Worm (Caenorhabditis elegans) whole organism, L3 larva: ENCODE measurements around the gene K08E5.1.

Experiments used
- R02D3.7 ChIP-seq: fragments of 150-350 bp; optimal IDR thresholded peaks from 2 replicates; lab custom pipeline; 2014; ENCODE audit warnings: missing biosample characterization, missing genetic modification characterization
- aly-2 ChIP-seq: fragments of 150-350 bp; optimal IDR thresholded peaks from 2 replicates; lab custom pipeline; 2014; ENCODE audit warnings: missing biosample characterization, missing genetic modification characterization
- ama-1 ChIP-seq: fragments of 150-350 bp; optimal IDR thresholded peaks from 2 replicates; lab custom pipeline; 2018
- ceh-16 ChIP-seq: sonication (generic microtip); optimal IDR thresholded peaks from 2 replicates; lab custom pipeline; 2017; ENCODE audit warnings: missing biosample characterization, missing genetic modification characterization
- ceh-28 ChIP-seq: fragments of 150-350 bp; optimal IDR thresholded peaks from 2 replicates; lab custom pipeline; 2014; ENCODE audit warnings: missing biosample characterization, missing genetic modification reagents, missing genetic modification characterization
- ceh-82 ChIP-seq: fragments of 150-350 bp; optimal IDR thresholded peaks from 2 replicates; lab custom pipeline; 2014; ENCODE audit warnings: missing biosample characterization, missing genetic modification characterization
- ceh-9 ChIP-seq: sonication (generic microtip); optimal IDR thresholded peaks from 2 replicates; lab custom pipeline; 2018; ENCODE audit warnings: missing biosample characterization, missing genetic modification characterization
- daf-12 ChIP-seq: fragments of 150-350 bp; optimal IDR thresholded peaks from 2 replicates; lab custom pipeline; 2014; ENCODE audit warnings: missing biosample characterization, missing genetic modification reagents, missing genetic modification characterization
- egl-27 ChIP-seq: sonication (generic microtip); optimal IDR thresholded peaks from 4 replicates; lab custom pipeline; 2017; ENCODE audit warnings: missing biosample characterization, missing genetic modification reagents, missing genetic modification characterization
- egl-5 ChIP-seq: fragments of 150-350 bp; optimal IDR thresholded peaks from 2 replicates; lab custom pipeline; 2017; ENCODE audit warnings: missing biosample characterization, missing genetic modification reagents, missing genetic modification characterization, inconsistent platforms
- elt-2 ChIP-seq: sonication (generic microtip); optimal IDR thresholded peaks from 2 replicates; lab custom pipeline; 2016; ENCODE audit warnings: missing genetic modification reagents, mild to moderate bottlenecking, missing genetic modification characterization, missing compliant biosample characterization
- eor-1 ChIP-seq, 2 experiments: fragments of 150-350 bp; optimal IDR thresholded peaks; 2 replicates each; lab custom pipeline; 2014 to 2018; ENCODE audit warnings: missing biosample characterization in 2 of 2, missing genetic modification characterization in 2 of 2
- fkh-2 ChIP-seq: fragments of 150-350 bp; optimal IDR thresholded peaks from 2 replicates; lab custom pipeline; 2014; ENCODE audit warnings: missing biosample characterization, missing genetic modification reagents, missing genetic modification characterization
- fos-1 ChIP-seq: fragments of 150-350 bp; optimal IDR thresholded peaks from 2 replicates; lab custom pipeline; 2014; ENCODE audit warnings: missing biosample characterization, missing genetic modification characterization
- hmg-11 ChIP-seq: sonication (generic microtip); optimal IDR thresholded peaks from 2 replicates; lab custom pipeline; 2016; ENCODE audit warnings: missing genetic modification characterization, missing compliant biosample characterization
- jun-1 ChIP-seq: fragments of 150-350 bp; optimal IDR thresholded peaks from 2 replicates; lab custom pipeline; 2014; ENCODE audit warnings: missing biosample characterization, missing genetic modification reagents, missing genetic modification characterization
- lin-15B ChIP-seq: fragments of 150-350 bp; optimal IDR thresholded peaks from 2 replicates; lab custom pipeline; 2014; ENCODE audit warnings: missing biosample characterization, missing genetic modification characterization
- lin-39 ChIP-seq: fragments of 150-350 bp; optimal IDR thresholded peaks from 2 replicates; lab custom pipeline; 2018; ENCODE audit warnings: missing biosample characterization, missing genetic modification reagents, missing genetic modification characterization
- mdl-1 ChIP-seq: fragments of 150-350 bp; optimal IDR thresholded peaks from 2 replicates; lab custom pipeline; 2014; ENCODE audit warnings: missing biosample characterization, missing genetic modification characterization
- mml-1 ChIP-seq: fragments of 150-350 bp; sonication (generic microtip); optimal IDR thresholded peaks from 3 replicates; lab custom pipeline; 2014; ENCODE audit warnings: missing biosample characterization, missing genetic modification characterization
- nfya-1 ChIP-seq: sonication (generic microtip); optimal IDR thresholded peaks from 2 replicates; lab custom pipeline; 2017; ENCODE audit warnings: missing genetic modification characterization, mild to moderate bottlenecking, missing compliant biosample characterization, antibody characterized with exemption, moderate library complexity; ENCODE audit not compliant: insufficient read depth
- nhr-11 ChIP-seq: fragments of 150-350 bp; optimal IDR thresholded peaks from 2 replicates; lab custom pipeline; 2014; ENCODE audit warnings: missing biosample characterization, missing genetic modification characterization
- nhr-23 ChIP-seq: fragments of 150-350 bp; optimal IDR thresholded peaks from 2 replicates; lab custom pipeline; 2014; ENCODE audit warnings: missing biosample characterization, missing genetic modification reagents, missing genetic modification characterization
- nhr-237 ChIP-seq: fragments of 150-350 bp; optimal IDR thresholded peaks from 2 replicates; lab custom pipeline; 2014; ENCODE audit warnings: missing biosample characterization, missing genetic modification characterization
- nhr-25 ChIP-seq: sonication (generic microtip); optimal IDR thresholded peaks from 2 replicates; lab custom pipeline; 2017; ENCODE audit warnings: missing biosample characterization, missing genetic modification characterization
- nhr-28 ChIP-seq: fragments of 150-350 bp; optimal IDR thresholded peaks from 2 replicates; lab custom pipeline; 2014; ENCODE audit warnings: missing biosample characterization, missing genetic modification characterization
- nhr-76 ChIP-seq: fragments of 150-350 bp; sonication (generic microtip); optimal IDR thresholded peaks from 5 replicates; lab custom pipeline; 2014; ENCODE audit warnings: missing biosample characterization, missing genetic modification characterization
- nhr-77 ChIP-seq: fragments of 150-350 bp; optimal IDR thresholded peaks from 2 replicates; lab custom pipeline; 2014; ENCODE audit warnings: missing biosample characterization, missing genetic modification characterization
- pha-4 ChIP-seq: fragments of 150-350 bp; optimal IDR thresholded peaks from 2 replicates; lab custom pipeline; 2014; ENCODE audit warnings: missing biosample characterization, missing genetic modification reagents, missing genetic modification characterization
- pqm-1 ChIP-seq: fragments of 150-350 bp; optimal IDR thresholded peaks from 2 replicates; lab custom pipeline; 2017; ENCODE audit warnings: missing biosample characterization, missing genetic modification characterization, inconsistent platforms
- sea-2 ChIP-seq: fragments of 150-350 bp; sonication (generic microtip); optimal IDR thresholded peaks from 4 replicates; lab custom pipeline; 2014; ENCODE audit warnings: missing biosample characterization, missing genetic modification reagents, missing genetic modification characterization
- skn-1 ChIP-seq: fragments of 150-350 bp; optimal IDR thresholded peaks from 2 replicates; lab custom pipeline; 2014; ENCODE audit warnings: missing biosample characterization, missing genetic modification characterization
- tbx-2 ChIP-seq: sonication (generic microtip); optimal IDR thresholded peaks from 2 replicates; lab custom pipeline; 2016; ENCODE audit warnings: mild to moderate bottlenecking, missing genetic modification characterization, missing compliant biosample characterization
- unc-62 ChIP-seq: fragments of 150-350 bp; sonication (generic microtip); optimal IDR thresholded peaks from 4 replicates; lab custom pipeline; 2014; ENCODE audit warnings: missing biosample characterization, missing genetic modification reagents, missing genetic modification characterization
- ztf-4 ChIP-seq: fragments of 150-350 bp; optimal IDR thresholded peaks from 2 replicates; lab custom pipeline; 2014; ENCODE audit warnings: missing biosample characterization, missing genetic modification characterization

K08E5.1 gene

DNA sequence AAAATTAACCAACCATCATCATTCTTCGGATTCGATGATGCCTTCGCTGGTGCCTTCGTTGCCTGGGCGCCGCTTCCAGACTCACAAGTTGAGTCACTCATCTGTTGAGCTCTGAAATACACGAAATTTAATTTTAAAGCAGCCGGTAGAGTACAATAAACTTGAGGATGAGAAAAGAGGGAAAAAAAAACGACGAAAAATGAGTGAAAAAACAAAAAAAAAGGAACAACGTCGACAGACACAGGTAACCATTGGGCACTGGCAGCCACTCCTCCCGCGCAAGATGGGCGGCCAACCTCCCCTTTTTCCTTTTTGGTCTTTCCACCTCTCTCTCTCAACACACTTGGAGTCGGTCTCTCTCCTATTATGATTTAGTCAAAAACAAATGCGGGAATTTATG lies at the start of gene K08E5.1:
TSS of gene K08E5.1 (minus strand) at position 101 of the 400 bp plus-strand sequence.
- TF ChIP-seq nhr-11 (tag; lab: Kevin White, UChicago) = no peak
- TF ChIP-seq tbx-2 (tag; lab: Kevin White, UChicago) = no peak
- no peak for TF ChIP-seq pha-4
- no peak for TF ChIP-seq ztf-4 (tag; lab: Kevin White, UChicago)
- no peak for TF ChIP-seq R02D3.7 (tag; lab: Kevin White, UChicago)
- no peak for TF ChIP-seq nhr-23 (tag; lab: Kevin White, UChicago)
- TF ChIP-seq skn-1 (tag; lab: Kevin White, UChicago) = no peak
- TF ChIP-seq nhr-28 (tag; lab: Kevin White, UChicago) = no peak
- TF ChIP-seq elt-2 (tag; lab: Kevin White, UChicago) = no peak
- TF ChIP-seq eor-1 (tag; optimal IDR thresholded peaks at IDR 0.05; lab: Kevin White, UChicago) = no peak
- TF ChIP-seq nhr-237 (tag; lab: Kevin White, UChicago) = no peak
- TF ChIP-seq fkh-2 (tag; lab: Kevin White, UChicago) = no peak
- no peak for TF ChIP-seq ceh-82

DNA sequence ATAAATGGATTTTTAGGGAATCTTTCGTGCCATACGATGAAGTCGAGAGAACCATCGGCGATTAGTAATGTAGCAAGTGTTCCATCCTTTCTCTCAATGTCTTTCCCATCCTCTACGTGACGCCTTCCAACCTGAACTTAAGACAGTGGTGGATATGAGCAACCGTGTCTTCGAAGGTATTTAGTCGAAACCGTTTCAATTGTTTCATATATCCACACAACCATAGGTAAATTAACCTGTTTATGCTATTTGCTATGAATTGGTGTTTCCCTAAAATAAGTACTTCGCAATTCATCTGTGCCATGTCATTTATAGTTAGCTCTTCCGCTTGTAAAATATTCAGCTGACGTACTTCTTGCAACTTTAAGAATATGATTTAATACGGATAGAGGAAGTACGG lies 49.3 kb upstream of the K08E5.1 start:
- TF ChIP-seq mdl-1 (tag; lab: Kevin White, UChicago) (no peak), skn-1 (tag; lab: Kevin White, UChicago) (no peak), nhr-11 (tag; lab: Kevin White, UChicago) (no peak), lin-15B (tag; lab: Kevin White, UChicago) (no peak), ceh-82 (no peak), daf-12 (tag; lab: Kevin White, UChicago) (no peak), egl-5 (tag; lab: Kevin White, UChicago) (no peak), ceh-16 (tag; lab: Kevin White, UChicago) (no peak), hmg-11 (tag; lab: Kevin White, UChicago) (no peak), pqm-1 (tag; lab: Kevin White, UChicago) (no peak), fkh-2 (tag; lab: Kevin White, UChicago) (no peak), tbx-2 (tag; lab: Kevin White, UChicago) (no peak), unc-62 (GFP tag; lab: Kevin White, UChicago) (no peak), ceh-9 (tag; lab: Kevin White, UChicago) (no peak), jun-1 (tag; lab: Kevin White, UChicago) (no peak), pha-4 (no peak)

DNA sequence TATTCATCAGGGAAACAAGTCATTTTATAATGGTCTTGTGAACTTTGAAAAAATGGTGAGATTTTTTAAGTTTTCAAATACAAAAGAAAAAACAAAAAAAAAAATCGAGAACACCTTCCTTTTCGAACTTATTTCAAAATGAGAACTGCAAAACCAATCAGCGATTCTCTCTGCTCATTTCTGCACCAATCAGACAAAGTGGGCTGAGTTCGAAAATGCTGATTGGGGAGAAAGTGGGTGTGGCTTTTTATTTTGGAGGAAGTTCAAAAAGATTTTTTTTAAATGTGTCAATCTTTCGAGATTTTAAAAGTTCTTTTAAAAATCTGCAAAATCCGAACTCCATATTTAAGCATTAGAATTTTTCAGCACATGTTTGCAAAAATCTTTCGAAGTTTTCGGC lies 48.0 kb upstream of the K08E5.1 start:
- TF ChIP-seq fos-1 (tag; lab: Kevin White, UChicago) (no peak), nfya-1 (tag; lab: Kevin White, UChicago) (peak; percentile 82)

DNA sequence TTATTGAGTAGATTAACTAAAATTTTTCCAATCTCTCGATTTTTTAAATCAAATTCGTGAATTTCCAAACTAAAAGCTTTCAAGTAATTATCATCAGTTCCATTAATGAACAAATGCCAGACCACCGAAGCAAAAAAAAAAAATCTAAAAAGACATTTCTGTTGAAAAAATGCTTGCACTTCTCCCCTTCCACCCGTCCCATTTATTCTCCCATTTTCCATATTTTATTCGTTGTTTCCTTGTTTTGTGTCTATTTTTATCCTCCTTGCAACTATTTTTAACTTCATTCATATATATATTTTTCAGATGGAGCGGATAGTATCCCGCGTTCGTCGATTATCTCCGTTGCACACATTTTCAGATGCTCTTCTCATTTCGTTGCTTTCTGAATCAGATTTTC lies 42.3 kb upstream of the K08E5.1 start, which contains the start of gene epac-1:
TSS of gene epac-1 (plus strand) at position 301 of the 400 bp plus-strand sequence.
- no peak for TF ChIP-seq nhr-25 (tag; lab: Kevin White, UChicago)
- no peak for TF ChIP-seq nhr-28 (tag; lab: Kevin White, UChicago)
- TF ChIP-seq nhr-76 (tag; lab: Kevin White, UChicago) = no peak
- no peak for TF ChIP-seq egl-27
- TF ChIP-seq nhr-11 (tag; lab: Kevin White, UChicago) = no peak
- TF ChIP-seq elt-2 (tag; lab: Kevin White, UChicago) = no peak
- TF ChIP-seq jun-1 (tag; lab: Kevin White, UChicago) = no peak
- TF ChIP-seq sea-2 (GFP tag; lab: Kevin White, UChicago) = no peak
- no peak for TF ChIP-seq mdl-1 (tag; lab: Kevin White, UChicago)
- TF ChIP-seq ceh-9 (tag; lab: Kevin White, UChicago) = no peak
- no peak for TF ChIP-seq nhr-77 (tag; lab: Kevin White, UChicago)

DNA sequence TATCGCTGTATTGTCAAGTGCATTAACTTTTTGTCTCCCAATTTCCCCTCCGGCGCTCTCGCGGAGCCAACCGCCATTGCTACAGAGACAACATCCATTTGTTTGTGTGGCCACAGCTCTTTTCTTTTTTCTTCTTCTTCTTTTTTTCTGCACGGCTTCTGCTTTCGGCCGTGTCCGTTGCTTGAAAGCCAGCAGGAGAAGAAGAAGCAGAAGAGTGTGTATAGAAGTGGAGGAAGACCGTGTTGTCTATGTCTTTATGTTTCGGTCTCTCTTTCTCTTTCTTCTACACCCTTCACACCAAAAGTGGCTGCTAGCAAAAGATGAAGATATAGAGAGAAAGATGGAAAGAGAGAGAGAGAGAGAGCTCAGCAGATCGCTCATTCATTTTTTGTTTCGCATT lies 41.2 kb upstream of the K08E5.1 start:
- TF ChIP-seq fos-1 (tag; lab: Kevin White, UChicago) = no peak
- TF ChIP-seq egl-5 (tag; lab: Kevin White, UChicago) = no peak
- TF ChIP-seq ceh-9 (tag; lab: Kevin White, UChicago) = no peak
- peak; percentile 19 for TF ChIP-seq lin-15B (tag; lab: Kevin White, UChicago)
- no peak for TF ChIP-seq nhr-77 (tag; lab: Kevin White, UChicago)
- TF ChIP-seq hmg-11 (tag; lab: Kevin White, UChicago) = peak; percentile 37
- TF ChIP-seq skn-1 (tag; lab: Kevin White, UChicago) = no peak
- TF ChIP-seq mml-1 (tag; lab: Kevin White, UChicago) = no peak
- no peak for TF ChIP-seq elt-2 (tag; lab: Kevin White, UChicago)
- no peak for TF ChIP-seq ceh-28 (tag; lab: Kevin White, UChicago)
- TF ChIP-seq aly-2 (tag; lab: Kevin White, UChicago) = no peak
- TF ChIP-seq fkh-2 (tag; lab: Kevin White, UChicago) = no peak
- TF ChIP-seq lin-39 = peak; percentile 50
- TF ChIP-seq nfya-1 (tag; lab: Kevin White, UChicago) = peak; percentile 66
- TF ChIP-seq nhr-11 (tag; lab: Kevin White, UChicago) = no peak
- TF ChIP-seq ama-1 (lab: Kevin White, UChicago) = no peak
